Worm (Caenorhabditis elegans): ENCODE data around the gene F11G11.5.

ce11 chrII:4905883-4906282 lies 48.2 kb downstream of the F11G11.5 start:
- no peak for TF ChIP-seq nhr-237 (tag; optimal IDR thresholded peaks at IDR 0.05)
- no peak for TF ChIP-seq tbx-2 (tag; optimal IDR thresholded peaks at IDR 0.05)
- no peak for TF ChIP-seq ama-1 (optimal IDR thresholded peaks at IDR 0.05)
- TF ChIP-seq dpl-1 (GFP tag; optimal IDR thresholded peaks at IDR 0.05) = no peak
- no peak for TF ChIP-seq unc-86 (tag; optimal IDR thresholded peaks at IDR 0.05)
- TF ChIP-seq unc-62 (GFP tag; optimal IDR thresholded peaks at IDR 0.05) = no peak
- TF ChIP-seq ztf-11 (tag; optimal IDR thresholded peaks at IDR 0.05) = no peak
- no peak for TF ChIP-seq lin-39 (tag; optimal IDR thresholded peaks at IDR 0.05)
- no peak for TF ChIP-seq snpc-4 (tag; optimal IDR thresholded peaks at IDR 0.05)
- no peak for TF ChIP-seq pqm-1 (tag; optimal IDR thresholded peaks at IDR 0.05)
